Worm (Caenorhabditis elegans) whole organism, L4/young adult: ENCODE results near the gene F28H7.7.

Source experiments
- W03F9.2 ChIP-seq: fragments of 150-350 bp; optimal IDR thresholded peaks from 2 replicates; lab custom pipeline; 2014; ENCODE audit warnings: missing biosample characterization, missing genetic modification characterization
- dao-5 ChIP-seq: sonication (generic microtip); optimal IDR thresholded peaks from 2 replicates; lab custom pipeline; 2016; ENCODE audit warnings: missing genotype, missing genetic modification characterization, moderate library complexity, missing compliant biosample characterization
- him-1 ChIP-seq: sonication (generic microtip); optimal IDR thresholded peaks from 2 replicates; lab custom pipeline; 2016; ENCODE audit warnings: missing genotype, missing genetic modification reagents, missing genetic modification characterization, missing compliant biosample characterization

DNA sequence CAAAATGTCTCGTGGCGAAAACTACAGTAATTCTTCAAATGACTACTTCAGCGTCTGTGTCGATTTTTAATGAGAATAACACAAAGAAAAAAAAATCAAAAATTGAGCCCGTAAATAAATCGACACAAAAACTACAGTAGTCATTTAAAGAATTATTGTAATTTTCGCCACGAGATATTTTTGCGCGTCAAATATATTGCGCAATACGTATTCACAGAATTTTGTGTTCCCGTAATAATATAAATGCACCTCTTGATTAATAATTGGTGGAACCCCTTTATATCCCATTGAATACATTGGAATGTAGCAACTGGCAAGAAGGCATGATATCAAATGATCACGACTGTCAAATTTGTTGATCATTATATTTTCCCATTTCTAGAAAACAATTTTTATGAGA is 14.9 kb upstream of the F28H7.7 start:
- TF ChIP-seq dao-5 (tag; lab: Kevin White, UChicago) (no peak), W03F9.2 (tag; lab: Kevin White, UChicago) (no peak), him-1 (tag; lab: Kevin White, UChicago) (no peak)
